Worm (Caenorhabditis elegans) whole organism, midembryonic: Measurements from ENCODE around the gene F59B1.4.

Experiments used
- T22C8.4 ChIP-seq: fragments of 200-800 bp; sonication (Bioruptor generic); IDR thresholded peaks from 2 replicates; pipeline ENCODE4 v1.3.6; 2022; ENCODE audit warnings: missing genetic modification characterization, missing compliant biosample characterization
- flt-1 ChIP-seq: fragments of 200-800 bp; sonication (Bioruptor generic); IDR thresholded peaks from 2 replicates; pipeline ENCODE4 v1.3.6; 2022; ENCODE audit warnings: missing genetic modification characterization, missing compliant biosample characterization
- klf-2 ChIP-seq: fragments of 200-800 bp; sonication (Bioruptor generic); conservative IDR thresholded peaks from 2 replicates; pipeline ENCODE4 v1.3.6; 2022; ENCODE audit warnings: missing genetic modification reagents, missing genetic modification characterization, missing compliant biosample characterization
- med-1 ChIP-seq: sonication (generic microtip); optimal IDR thresholded peaks from 2 replicates; lab custom pipeline; 2017; ENCODE audit warnings: missing genetic modification characterization, mild to moderate bottlenecking, missing compliant biosample characterization, antibody characterized with exemption, missing genetic modification reagents; ENCODE audit not compliant: insufficient read depth
- ref-1 ChIP-seq: fragments of 200-800 bp; sonication (Bioruptor generic); conservative IDR thresholded peaks from 2 replicates; pipeline ENCODE4 v1.3.6; 2022; ENCODE audit warnings: missing genetic modification reagents, missing genetic modification characterization, missing compliant biosample characterization
- tab-1 ChIP-seq: fragments of 200-800 bp; sonication (Bioruptor generic); IDR thresholded peaks from 2 replicates; pipeline ENCODE4 v1.3.6; 2022; ENCODE audit warnings: missing genetic modification characterization, missing compliant biosample characterization
- ztf-23 ChIP-seq: fragments of 200-800 bp; sonication (Bioruptor generic); IDR thresholded peaks from 2 replicates; pipeline ENCODE4 v1.3.6; 2022; ENCODE audit warnings: missing genetic modification reagents, missing genetic modification characterization, missing compliant biosample characterization
- ztf-29 ChIP-seq: fragments of 200-800 bp; sonication (Bioruptor generic); IDR thresholded peaks from 2 replicates; pipeline ENCODE4 v1.3.6; 2022; ENCODE audit warnings: missing genetic modification reagents, missing genetic modification characterization, missing compliant biosample characterization

ce11 chrV:3583622-3584021 is 43.2 kb downstream of the F59B1.4 start:
- TF ChIP-seq ztf-23, result no peak
- TF ChIP-seq tab-1 (GFP tag; lab: Robert Waterston, UW), result no peak
- no peak for TF ChIP-seq flt-1
- no peak for TF ChIP-seq ref-1 (GFP tag; lab: Robert Waterston, UW)
- no peak for TF ChIP-seq med-1 (GFP tag; lab: Kevin White, UChicago)
- no peak for TF ChIP-seq T22C8.4 (GFP tag; lab: Robert Waterston, UW)
- no peak for TF ChIP-seq ztf-29
- no peak for TF ChIP-seq klf-2 (GFP tag; lab: Robert Waterston, UW)
